Fruit fly (Drosophila melanogaster): ENCODE measurements around the gene dsx.

dm6 chr3R:7990257-7990656 lies 23.0 kb upstream of the dsx start:
- TF ChIP-seq insv (optimal IDR thresholded peaks at IDR 0.05) (no peak), h (optimal IDR thresholded peaks at IDR 0.05) (no peak), Sin3A (optimal IDR thresholded peaks at IDR 0.05) (no peak)
